Worm (Caenorhabditis elegans): ENCODE results near the gene glt-6.

Gene glt-6

DNA sequence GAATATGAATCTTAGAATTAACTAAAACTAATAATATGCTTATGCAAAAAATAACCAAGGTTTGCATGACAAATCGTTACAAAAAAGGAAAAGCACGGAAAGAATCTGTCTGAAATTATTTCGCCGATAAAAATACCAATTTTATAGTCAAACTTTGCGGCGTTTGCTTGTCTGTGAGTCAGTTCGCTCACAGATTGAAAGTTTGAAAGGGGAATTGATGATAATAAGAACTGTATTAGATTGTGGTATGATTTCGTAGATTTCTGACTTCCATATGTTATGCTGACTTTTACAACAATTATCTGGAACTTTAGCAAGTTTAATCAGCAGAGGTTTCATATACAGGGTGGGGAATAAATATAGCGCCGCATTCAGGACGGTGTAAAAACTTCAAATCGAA, 43.2 kb upstream of the glt-6 start, which contains the start of gene F13B6.2:
F13B6.2 (minus strand) TSS at position 101 of the 400 bp plus-strand sequence.
- TF ChIP-seq sma-3 (GFP tag; optimal IDR thresholded peaks at IDR 0.05): no peak
- TF ChIP-seq fos-1 (tag; optimal IDR thresholded peaks at IDR 0.05): peak; percentile 34
- TF ChIP-seq mab-5 (tag; optimal IDR thresholded peaks at IDR 0.05): no peak
- TF ChIP-seq peb-1 (tag; optimal IDR thresholded peaks at IDR 0.05): no peak

- no peak for TF ChIP-seq egl-27 (tag; optimal IDR thresholded peaks at IDR 0.05)
- TF ChIP-seq C34F6.9 (tag; optimal IDR thresholded peaks at IDR 0.05): no peak
- no peak for TF ChIP-seq nhr-129 (tag; optimal IDR thresholded peaks at IDR 0.05)
- TF ChIP-seq nhr-77 (tag; optimal IDR thresholded peaks at IDR 0.05): no peak
- TF ChIP-seq mbf-1 (tag; optimal IDR thresholded peaks at IDR 0.05): no peak
- no peak for TF ChIP-seq nhr-23 (tag; optimal IDR thresholded peaks at IDR 0.05)
- TF ChIP-seq blmp-1 (tag; optimal IDR thresholded peaks at IDR 0.05; ENCODE audit: insufficient read depth): no peak
- no peak for TF ChIP-seq skn-1 (tag; optimal IDR thresholded peaks at IDR 0.05)
- TF ChIP-seq nhr-21 (tag; optimal IDR thresholded peaks at IDR 0.05): no peak
- no peak for TF ChIP-seq ceh-82 (tag; optimal IDR thresholded peaks at IDR 0.05)
- TF ChIP-seq lin-13 (GFP tag; optimal IDR thresholded peaks at IDR 0.05): no peak
- TF ChIP-seq nhr-12 (tag; optimal IDR thresholded peaks at IDR 0.05): no peak
Measured at ce11 chrIV:7465857-7466256, 37.6 kb upstream of the glt-6 start, which contains the start of gene F13B6.3. F13B6.3 (minus strand) TSS chrIV:7465957.

DNA sequence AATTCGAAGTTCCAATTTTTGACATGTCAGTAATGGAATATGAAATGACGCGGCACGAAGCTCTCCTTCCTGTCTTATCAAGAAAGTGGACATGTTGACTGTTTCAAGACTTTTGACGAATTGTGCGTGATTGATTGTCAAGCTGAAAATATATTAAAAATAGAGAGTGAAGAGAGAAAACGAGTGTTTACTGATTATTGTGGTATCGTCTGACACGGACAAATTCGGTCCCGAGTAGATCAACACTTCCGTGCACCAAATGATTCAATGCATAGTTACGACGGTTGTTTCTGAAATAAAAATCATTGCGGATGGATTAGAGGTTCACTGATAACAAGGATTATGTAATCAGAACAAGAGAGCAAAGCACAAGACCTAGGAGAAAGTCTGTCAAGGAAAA, 36.3 kb upstream of the glt-6 start:
- TF ChIP-seq ama-1 (optimal IDR thresholded peaks at IDR 0.05): no peak
- TF ChIP-seq fos-1 (tag; optimal IDR thresholded peaks at IDR 0.05): peak; percentile 12

DNA sequence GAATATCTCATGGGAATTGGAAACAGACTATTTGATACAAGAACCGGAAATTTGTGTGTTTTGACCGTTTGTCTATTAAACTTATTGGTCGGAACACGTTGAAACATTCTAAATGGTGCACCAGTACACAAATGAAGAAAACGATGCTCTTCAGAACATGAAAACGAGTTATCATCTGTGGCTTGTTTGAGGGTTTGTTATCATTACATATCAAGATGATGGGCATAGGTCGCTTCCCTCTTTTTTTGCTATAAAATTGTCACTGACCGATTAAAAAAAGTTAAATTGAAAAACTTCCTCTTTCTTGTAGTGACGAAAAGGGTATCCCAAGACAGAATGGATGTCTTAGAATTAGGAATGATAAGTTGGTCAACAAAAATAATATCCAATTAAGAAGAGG, 34.8 kb upstream of the glt-6 start:
- TF ChIP-seq ama-1 (optimal IDR thresholded peaks at IDR 0.05) (no peak), fos-1 (tag; optimal IDR thresholded peaks at IDR 0.05) (peak; percentile 62)

DNA sequence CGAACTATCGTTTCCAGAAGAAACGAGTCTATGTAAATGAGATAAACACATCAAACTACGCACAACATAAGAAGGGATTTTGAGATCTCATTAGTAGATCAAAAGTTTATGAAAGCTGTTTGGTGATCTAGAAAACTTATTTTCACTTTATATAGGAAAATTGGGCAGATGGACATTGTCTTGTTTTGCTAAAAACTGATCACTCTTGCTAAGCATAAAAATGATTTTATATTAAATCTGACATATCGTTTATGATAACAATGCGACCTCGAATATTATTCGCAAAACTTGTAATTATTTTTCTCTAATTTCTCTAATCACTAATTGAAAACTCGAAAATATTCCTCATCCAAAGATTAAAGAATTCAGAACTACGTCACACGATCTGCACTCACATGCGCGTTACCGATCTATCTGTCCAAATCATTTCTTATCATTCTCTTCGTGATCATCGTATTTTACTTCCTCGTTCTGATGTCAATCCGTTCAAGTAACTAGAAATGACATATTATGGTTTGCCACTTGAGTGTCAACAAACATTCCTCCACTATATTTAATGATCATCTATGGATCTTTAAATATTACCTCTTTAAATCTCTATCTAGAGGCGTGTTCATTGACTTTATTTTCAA, 33.5 kb upstream of the glt-6 start, which contains the start of gene F55G1.7:
F55G1.7 (minus strand) TSS at position 51 of the 632 bp plus-strand sequence.
- TF ChIP-seq unc-62 (GFP tag; optimal IDR thresholded peaks at IDR 0.05) (no peak), ama-1 (optimal IDR thresholded peaks at IDR 0.05) (no peak), sma-9 (GFP tag; optimal IDR thresholded peaks at IDR 0.05) (peak; percentile 47), sma-9 (tag; optimal IDR thresholded peaks at IDR 0.05) (no peak)

DNA sequence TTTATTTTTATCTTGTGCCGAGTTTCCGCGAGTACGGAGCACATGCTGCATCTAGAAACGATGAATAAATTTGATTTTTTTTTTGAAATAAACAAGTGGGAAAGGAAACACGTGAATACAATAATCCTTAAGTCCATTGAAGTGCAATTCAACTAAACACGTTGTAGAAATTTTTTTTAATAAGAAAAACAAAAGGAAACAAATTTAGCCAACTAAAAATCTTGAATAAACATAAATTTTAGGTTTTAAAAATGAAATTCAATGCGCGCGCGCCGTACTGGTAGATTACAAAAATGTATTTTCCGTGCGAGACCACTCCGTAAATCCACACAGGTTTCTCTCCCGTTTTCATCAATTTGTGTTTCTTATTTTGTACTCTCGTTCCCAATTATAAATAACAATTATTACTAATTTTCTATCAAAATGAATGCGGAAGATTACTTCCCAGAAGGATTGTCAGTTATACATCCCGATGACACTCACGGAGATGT, 30.2 kb upstream of the glt-6 start, which contains the start of the genes plk-3 and F55G1.6:
plk-3 (minus strand) TSS at position 51 of the 491 bp plus-strand sequence.
F55G1.6 (plus strand) TSS at position 359 of the 491 bp plus-strand sequence.
- TF ChIP-seq C34F6.9 (tag; optimal IDR thresholded peaks at IDR 0.05) (no peak), crh-2 (tag; optimal IDR thresholded peaks at IDR 0.05) (no peak), lin-39 (tag; optimal IDR thresholded peaks at IDR 0.05) (no peak), sma-9 (GFP tag; optimal IDR thresholded peaks at IDR 0.05) (no peak), sma-9 (tag; optimal IDR thresholded peaks at IDR 0.05) (no peak), nhr-23 (tag; optimal IDR thresholded peaks at IDR 0.05) (no peak), snpc-4 (tag; optimal IDR thresholded peaks at IDR 0.05) (no peak), egl-27 (tag; optimal IDR thresholded peaks at IDR 0.05) (no peak), alr-1 (tag; optimal IDR thresholded peaks at IDR 0.05) (no peak)

- no peak for TF ChIP-seq egl-27 (tag; optimal IDR thresholded peaks at IDR 0.05)
Measured at ce11 chrIV:7474826-7475225, 28.6 kb upstream of the glt-6 start, which contains the start of gene slc-25A18.2. slc-25A18.2 (plus strand) TSS chrIV:7475041.

- peak; percentile 25 for TF ChIP-seq sma-9 (GFP tag; optimal IDR thresholded peaks at IDR 0.05)
- TF ChIP-seq sma-9 (tag; optimal IDR thresholded peaks at IDR 0.05): no peak
- TF ChIP-seq mab-5 (tag; optimal IDR thresholded peaks at IDR 0.05): no peak
- TF ChIP-seq C34F6.9 (tag; optimal IDR thresholded peaks at IDR 0.05): peak; percentile 13
Measured at ce11 chrIV:7477197-7477596, 26.2 kb upstream of the glt-6 start, which contains the start of gene pycr-4. pycr-4 (minus strand) TSS chrIV:7477297.

ce11 chrIV:7477697-7478096, 25.7 kb upstream of the glt-6 start:
- no peak for TF ChIP-seq aly-2 (tag; optimal IDR thresholded peaks at IDR 0.05)

All from whole organism, L2 larva.